Worm (Caenorhabditis elegans): ENCODE results near the gene rpl-32.

DNA sequence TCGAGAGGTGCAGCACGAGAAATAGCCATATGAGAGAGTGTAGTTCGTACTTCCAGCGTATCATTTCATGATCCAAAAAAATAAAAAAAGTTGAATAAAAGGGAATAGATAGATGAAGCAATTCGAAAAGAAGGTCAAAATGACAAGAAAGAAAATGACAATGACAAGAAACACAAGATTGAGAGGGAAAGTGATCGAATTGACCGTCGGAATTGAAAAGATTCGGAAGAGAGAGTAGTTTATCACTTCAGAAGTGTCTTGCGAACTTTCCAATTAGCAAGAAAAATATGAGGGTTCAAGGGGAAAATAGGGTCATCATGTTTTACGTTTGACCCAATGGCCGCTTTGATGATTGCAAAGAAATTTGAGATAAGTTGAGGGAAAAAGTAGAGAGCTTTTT lies 37.2 kb downstream of the rpl-32 start, which contains the start of gene dep-1:
- TF ChIP-seq hrde-1 (tag; optimal IDR thresholded peaks at IDR 0.05; ENCODE audit: borderline replicate concordance), result no peak
- no peak for TF ChIP-seq nhr-90 (tag; optimal IDR thresholded peaks at IDR 0.05)
